Worm (Caenorhabditis elegans): ENCODE results near the gene H17B01.2.

H17B01.2 gene

ce11 chrII:1470515-1470966 is at the start of gene H17B01.2:
TSS of gene H17B01.2 (plus strand) at chrII:1470565.
- no peak for TF ChIP-seq ceh-30 (tag; optimal IDR thresholded peaks at IDR 0.05)
- no peak for TF ChIP-seq hlh-13 (GFP tag; optimal IDR thresholded peaks at IDR 0.05)
- TF ChIP-seq C38D4.7 (GFP tag; optimal IDR thresholded peaks at IDR 0.05) = no peak
- TF ChIP-seq T23F11.4 (GFP tag; optimal IDR thresholded peaks at IDR 0.05) = no peak
- no peak for TF ChIP-seq pha-2 (tag; optimal IDR thresholded peaks at IDR 0.05)
- no peak for TF ChIP-seq fkh-10 (GFP tag; optimal IDR thresholded peaks at IDR 0.05)
- no peak for TF ChIP-seq ref-2 (tag; optimal IDR thresholded peaks at IDR 0.05)
- TF ChIP-seq nfya-1 (tag; optimal IDR thresholded peaks at IDR 0.05) = no peak
- no peak for TF ChIP-seq ztf-16 (tag; optimal IDR thresholded peaks at IDR 0.05)
- TF ChIP-seq pha-4 (tag; optimal IDR thresholded peaks at IDR 0.05) = no peak
- no peak for TF ChIP-seq tbx-7 (tag; optimal IDR thresholded peaks at IDR 0.05)
- no peak for TF ChIP-seq ceh-48 (tag; optimal IDR thresholded peaks at IDR 0.05)
- no peak for TF ChIP-seq unc-3 (GFP tag; conservative IDR thresholded peaks at IDR 0.05)
- no peak for TF ChIP-seq unc-3 (tag; optimal IDR thresholded peaks at IDR 0.05)
- no peak for TF ChIP-seq dve-1 (tag; optimal IDR thresholded peaks at IDR 0.05)
- TF ChIP-seq gmeb-2 (tag; optimal IDR thresholded peaks at IDR 0.05) = no peak

- TF ChIP-seq K02D7.2 (tag; optimal IDR thresholded peaks at IDR 0.05) (no peak), hlh-15 (tag; optimal IDR thresholded peaks at IDR 0.05) (no peak), C08G9.2 (tag; optimal IDR thresholded peaks at IDR 0.05) (no peak), ceh-31 (tag; optimal IDR thresholded peaks at IDR 0.05) (no peak), hlh-6 (tag; optimal IDR thresholded peaks at IDR 0.05) (no peak), Y22D7AL.16 (tag; optimal IDR thresholded peaks at IDR 0.05) (no peak), che-1 (tag; optimal IDR thresholded peaks at IDR 0.05) (no peak), syd-9 (tag; optimal IDR thresholded peaks at IDR 0.05) (no peak), lim-6 (tag; optimal IDR thresholded peaks at IDR 0.05) (no peak), dve-1 (tag; optimal IDR thresholded peaks at IDR 0.05) (no peak), ceh-34 (tag; optimal IDR thresholded peaks at IDR 0.05) (no peak)
Measured at ce11 chrII:1420806-1421463, 49.4 kb upstream of the H17B01.2 start.

ce11 chrII:1423660-1424059 is 46.7 kb upstream of the H17B01.2 start, which contains the start of gene Y51H7C.10:
TSS of gene Y51H7C.10 (minus strand) at chrII:1423760.
- TF ChIP-seq unc-3 (GFP tag; conservative IDR thresholded peaks at IDR 0.05) = no peak
- TF ChIP-seq unc-3 (tag; optimal IDR thresholded peaks at IDR 0.05) = no peak
- TF ChIP-seq ceh-30 (tag; optimal IDR thresholded peaks at IDR 0.05) = no peak
- TF ChIP-seq ceh-31 (tag; optimal IDR thresholded peaks at IDR 0.05) = no peak
- TF ChIP-seq unc-42 (tag; optimal IDR thresholded peaks at IDR 0.05) = no peak
- no peak for TF ChIP-seq fkh-10 (GFP tag; optimal IDR thresholded peaks at IDR 0.05)
- no peak for TF ChIP-seq pax-1 (tag; optimal IDR thresholded peaks at IDR 0.05)
- no peak for TF ChIP-seq C38D4.7 (GFP tag; optimal IDR thresholded peaks at IDR 0.05)
- TF ChIP-seq ztf-16 (tag; optimal IDR thresholded peaks at IDR 0.05) = no peak
- no peak for TF ChIP-seq sox-2 (GFP tag; IDR thresholded peaks at IDR 0.05)
- TF ChIP-seq odd-2 (tag; optimal IDR thresholded peaks at IDR 0.05) = no peak

- TF ChIP-seq K09A11.1 (tag; optimal IDR thresholded peaks at IDR 0.05; ENCODE audit: insufficient read depth) (no peak), unc-42 (tag; optimal IDR thresholded peaks at IDR 0.05) (no peak), hlh-6 (tag; optimal IDR thresholded peaks at IDR 0.05) (no peak), eyg-1 (tag; optimal IDR thresholded peaks at IDR 0.05) (no peak), ahr-1 (tag; optimal IDR thresholded peaks at IDR 0.05) (no peak), lin-11 (tag; optimal IDR thresholded peaks at IDR 0.05) (no peak), ceh-22 (tag; optimal IDR thresholded peaks at IDR 0.05) (no peak), ztf-16 (tag; optimal IDR thresholded peaks at IDR 0.05) (no peak), pha-4 (tag; optimal IDR thresholded peaks at IDR 0.05) (no peak), ceh-34 (tag; optimal IDR thresholded peaks at IDR 0.05) (no peak), hlh-13 (GFP tag; optimal IDR thresholded peaks at IDR 0.05) (no peak), pat-9 (tag; optimal IDR thresholded peaks at IDR 0.05) (no peak), rnt-1 (tag; optimal IDR thresholded peaks at IDR 0.05) (no peak), tbx-7 (tag; optimal IDR thresholded peaks at IDR 0.05) (no peak)
Measured at ce11 chrII:1436715-1437114, 33.6 kb upstream of the H17B01.2 start.
